Fruit fly (Drosophila melanogaster) whole organism, embryonic: ENCODE results near the gene Eh.
A peak's percentile ranks its signal among the peaks of the same experiment; 100 is the strongest.

Source experiments
- ATbp ChIP-seq: fragments of 200-800 bp; sonication (Bioruptor generic); optimal IDR thresholded peaks from 2 replicates; lab custom pipeline; 2017; ENCODE audit warnings: missing biosample characterization, mild to moderate bottlenecking, missing genetic modification characterization, missing genetic modification reagents
- CG13296 ChIP-seq: fragments of 200-800 bp; sonication (Bioruptor generic); optimal IDR thresholded peaks from 3 replicates; lab custom pipeline; 2018; ENCODE audit warnings: missing biosample characterization, mild to moderate bottlenecking, missing genetic modification characterization
- CG14441 ChIP-seq: fragments of 200-800 bp; sonication (Bioruptor generic); IDR thresholded peaks from 2 replicates; pipeline ENCODE4 v1.3.6; 2022; ENCODE audit warnings: missing biosample characterization, missing genetic modification characterization
- CG15696 ChIP-seq: fragments of 200-800 bp; sonication (Bioruptor generic); optimal IDR thresholded peaks from 2 replicates; lab custom pipeline; 2019; ENCODE audit warnings: missing biosample characterization, mild to moderate bottlenecking, missing genetic modification characterization, moderate library complexity
- CG16779 ChIP-seq: fragments of 200-800 bp; sonication (Bioruptor generic); IDR thresholded peaks from 2 replicates; pipeline ENCODE4 v1.3.6; 2022; ENCODE audit warnings: missing biosample characterization, missing genetic modification characterization
- CG16813 ChIP-seq: fragments of 200-800 bp; sonication (Bioruptor generic); IDR thresholded peaks from 3 replicates; pipeline ENCODE4 v1.3.6; 2022; ENCODE audit warnings: missing biosample characterization, missing genetic modification characterization; ENCODE audit not compliant: partially characterized antibody
- CG17385 ChIP-seq: fragments of 200-800 bp; sonication (Bioruptor generic); optimal IDR thresholded peaks from 3 replicates; lab custom pipeline; 2018; ENCODE audit warnings: missing biosample characterization, mild to moderate bottlenecking, missing genetic modification characterization
- CG17829 ChIP-seq: fragments of 200-800 bp; optimal IDR thresholded peaks from 2 replicates; lab custom pipeline; 2019; ENCODE audit warnings: missing biosample characterization, mild to moderate bottlenecking, missing genetic modification characterization, moderate library complexity
- CG18599 ChIP-seq: fragments of 200-800 bp; sonication (Bioruptor generic); optimal IDR thresholded peaks from 3 replicates; lab custom pipeline; 2017; ENCODE audit warnings: missing biosample characterization, missing genetic modification characterization, mild to moderate bottlenecking, moderate library complexity, missing genetic modification reagents
- CG3065 ChIP-seq: fragments of 200-800 bp; sonication (Bioruptor generic); optimal IDR thresholded peaks from 2 replicates; lab custom pipeline; 2016; ENCODE audit warnings: missing biosample characterization, missing genetic modification characterization
- CG4424 ChIP-seq: fragments of 200-800 bp; sonication (Bioruptor generic); optimal IDR thresholded peaks from 3 replicates; lab custom pipeline; 2016; ENCODE audit warnings: missing biosample characterization, missing genetic modification characterization
- CG4854 ChIP-seq: fragments of 200-800 bp; sonication (Bioruptor generic); optimal IDR thresholded peaks from 2 replicates; lab custom pipeline; 2016; ENCODE audit warnings: missing biosample characterization, missing genetic modification characterization, inconsistent platforms
- CG5953 ChIP-seq: fragments of 200-800 bp; sonication (Bioruptor generic); IDR thresholded peaks from 2 replicates; pipeline ENCODE4 v1.3.6; 2022; ENCODE audit warnings: missing biosample characterization, missing genetic modification characterization
- CG6272 ChIP-seq: fragments of 200-800 bp; sonication (Bioruptor generic); IDR thresholded peaks from 2 replicates; pipeline ENCODE4 v1.3.6; 2022; ENCODE audit warnings: missing biosample characterization, missing genetic modification characterization
- CG7928 ChIP-seq: fragments of 200-800 bp; sonication (Bioruptor generic); optimal IDR thresholded peaks from 2 replicates; lab custom pipeline; 2017; ENCODE audit warnings: missing biosample characterization, mild to moderate bottlenecking, missing genetic modification characterization
- CG7987 ChIP-seq: fragments of 200-800 bp; sonication (Bioruptor generic); optimal IDR thresholded peaks from 2 replicates; lab custom pipeline; 2018; ENCODE audit warnings: missing biosample characterization, mild to moderate bottlenecking, missing genetic modification characterization, moderate library complexity
- CG8089 ChIP-seq: fragments of 200-800 bp; sonication (Bioruptor generic); optimal IDR thresholded peaks from 3 replicates; lab custom pipeline; 2016; ENCODE audit warnings: missing biosample characterization, missing genetic modification characterization
- D19B ChIP-seq: fragments of 200-800 bp; sonication (Bioruptor generic); optimal IDR thresholded peaks from 2 replicates; lab custom pipeline; 2017; ENCODE audit warnings: missing biosample characterization, mild to moderate bottlenecking, missing genetic modification characterization
- Fer1 ChIP-seq: fragments of 200-800 bp; sonication (Bioruptor generic); optimal IDR thresholded peaks from 2 replicates; lab custom pipeline; 2017; ENCODE audit warnings: missing biosample characterization, mild to moderate bottlenecking, missing genetic modification characterization
- Fer2 ChIP-seq: fragments of 200-800 bp; sonication (Bioruptor generic); optimal IDR thresholded peaks from 2 replicates; lab custom pipeline; 2018; ENCODE audit warnings: missing biosample characterization, mild to moderate bottlenecking, missing genetic modification characterization, moderate library complexity
- Fer3 ChIP-seq: fragments of 200-800 bp; sonication (Bioruptor generic); optimal IDR thresholded peaks from 2 replicates; lab custom pipeline; 2018; ENCODE audit warnings: missing biosample characterization, mild to moderate bottlenecking, missing genetic modification characterization, moderate library complexity
- HLHmδ ChIP-seq: fragments of 200-800 bp; sonication (Bioruptor generic); optimal IDR thresholded peaks from 2 replicates; lab custom pipeline; 2018; ENCODE audit warnings: missing biosample characterization, mild to moderate bottlenecking, missing genetic modification characterization, moderate library complexity
- Hr51 ChIP-seq, 2 experiments: fragments of 200-800 bp; sonication (Bioruptor generic); optimal IDR thresholded peaks; 2 replicates in 1 of 2; 3 replicates in 1 of 2; lab custom pipeline; 2016 to 2018; ENCODE audit warnings: missing biosample characterization in 2 of 2, missing genetic modification characterization in 2 of 2, mild to moderate bottlenecking in 1 of 2, moderate library complexity in 1 of 2
- Med ChIP-seq: fragments of 200-800 bp; sonication (Bioruptor generic); peaks from one replicate; lab custom pipeline; 2016; ENCODE audit warnings: missing biosample characterization, missing genetic modification characterization, mild to moderate bottlenecking, inconsistent platforms, moderate library complexity
- NC2β ChIP-seq: fragments of 200-800 bp; sonication (Bioruptor generic); optimal IDR thresholded peaks from 2 replicates; lab custom pipeline; 2016; ENCODE audit warnings: missing biosample characterization, missing genetic modification characterization
- Opbp ChIP-seq: fragments of 200-800 bp; sonication (Bioruptor generic); IDR thresholded peaks from 3 replicates; pipeline ENCODE4 v1.3.6; 2022; ENCODE audit warnings: missing biosample characterization, missing genetic modification characterization; ENCODE audit not compliant: partially characterized antibody
- Sry-β ChIP-seq: fragments of 200-800 bp; sonication (Bioruptor generic); optimal IDR thresholded peaks from 2 replicates; lab custom pipeline; 2018; ENCODE audit warnings: missing biosample characterization, mild to moderate bottlenecking, missing genetic modification characterization, moderate library complexity
- Tbp ChIP-seq: fragments of >200 bp; optimal IDR thresholded peaks from 2 replicates; lab custom pipeline; 2018; ENCODE audit warnings: missing biosample characterization, missing genetic modification characterization
- ara ChIP-seq: fragments of 200-800 bp; sonication (Bioruptor generic); IDR thresholded peaks from 2 replicates; pipeline ENCODE4 v1.3.6; 2022; ENCODE audit warnings: missing biosample characterization, missing genetic modification characterization
- cas ChIP-seq: fragments of 200-800 bp; sonication (Bioruptor generic); IDR thresholded peaks from 2 replicates; pipeline ENCODE4 v1.3.6; 2022; ENCODE audit warnings: missing biosample characterization, missing genetic modification characterization
- cato ChIP-seq: fragments of 200-800 bp; sonication (Bioruptor generic); optimal IDR thresholded peaks from 2 replicates; lab custom pipeline; 2016; ENCODE audit warnings: missing biosample characterization, missing genetic modification characterization, borderline replicate concordance
- dati ChIP-seq: fragments of 200-800 bp; sonication (Bioruptor generic); IDR thresholded peaks from 2 replicates; pipeline ENCODE4 v1.3.6; 2022; ENCODE audit warnings: missing biosample characterization, missing genetic modification characterization
- esg ChIP-seq: fragments of 200-800 bp; sonication (Bioruptor generic); conservative IDR thresholded peaks from 2 replicates; pipeline ENCODE4 v1.3.6; 2022; ENCODE audit warnings: missing biosample characterization, missing genetic modification characterization
- fd102C ChIP-seq: fragments of 200-800 bp; sonication (Bioruptor generic); optimal IDR thresholded peaks from 2 replicates; lab custom pipeline; 2018; ENCODE audit warnings: missing biosample characterization, mild to moderate bottlenecking, missing genetic modification characterization, moderate library complexity
- fd96Cb ChIP-seq: fragments of 200-800 bp; sonication (Bioruptor generic); optimal IDR thresholded peaks from 2 replicates; lab custom pipeline; 2018; ENCODE audit warnings: missing biosample characterization, mild to moderate bottlenecking, missing genetic modification characterization, moderate library complexity
- fu2 ChIP-seq: fragments of 200-800 bp; sonication (Bioruptor generic); optimal IDR thresholded peaks from 2 replicates; lab custom pipeline; 2016; ENCODE audit warnings: missing biosample characterization, missing genetic modification characterization
- gcm2 ChIP-seq: fragments of 200-800 bp; sonication (Bioruptor generic); optimal IDR thresholded peaks from 2 replicates; lab custom pipeline; 2016; ENCODE audit warnings: missing biosample characterization, missing genetic modification characterization
- hth ChIP-seq: fragments of >200 bp; optimal IDR thresholded peaks from 2 replicates; lab custom pipeline; 2017; ENCODE audit warnings: inconsistent platforms
- ind ChIP-seq: fragments of 200-800 bp; sonication (Bioruptor generic); optimal IDR thresholded peaks from 3 replicates; lab custom pipeline; 2016; ENCODE audit warnings: missing biosample characterization, missing genetic modification characterization
- jigr1 ChIP-seq: fragments of 200-800 bp; sonication (Bioruptor generic); IDR thresholded peaks from 3 replicates; pipeline ENCODE4 v1.3.6; 2022; ENCODE audit warnings: missing biosample characterization, missing genetic modification characterization
- kay ChIP-seq: fragments of 200-800 bp; sonication (Bioruptor generic); optimal IDR thresholded peaks from 2 replicates; lab custom pipeline; 2016; ENCODE audit warnings: missing biosample characterization, missing genetic modification characterization
- klu ChIP-seq: fragments of 200-800 bp; sonication (Bioruptor generic); IDR thresholded peaks from 2 replicates; pipeline ENCODE4 v1.3.6; 2022; ENCODE audit warnings: missing biosample characterization, missing genetic modification characterization
- nau ChIP-seq: fragments of 200-800 bp; sonication (Bioruptor generic); optimal IDR thresholded peaks from 3 replicates; lab custom pipeline; 2017; ENCODE audit warnings: missing biosample characterization, mild to moderate bottlenecking, missing genetic modification characterization, missing genetic modification reagents
- ro ChIP-seq: fragments of 200-800 bp; sonication (Bioruptor generic); IDR thresholded peaks from 2 replicates; pipeline ENCODE4 v1.3.6; 2022; ENCODE audit warnings: missing biosample characterization, missing genetic modification characterization
- row ChIP-seq: fragments of 200-800 bp; sonication (Bioruptor generic); IDR thresholded peaks from 3 replicates; pipeline ENCODE4 v1.3.6; 2022; ENCODE audit warnings: missing biosample characterization, missing genetic modification characterization
- run ChIP-seq: fragments of 200-800 bp; sonication (Bioruptor generic); optimal IDR thresholded peaks from 3 replicates; lab custom pipeline; 2018; ENCODE audit warnings: missing biosample characterization, mild to moderate bottlenecking, missing genetic modification characterization
- sc ChIP-seq, 3 experiments: fragments of >200 bp in 2 of 3; fragments of 200-800 bp in 1 of 3; sonication (Bioruptor generic) in 1 of 3; optimal IDR thresholded peaks; 2 replicates in 2 of 3; 3 replicates in 1 of 3; lab custom pipeline; 2017; ENCODE audit warnings: mild to moderate bottlenecking in 1 of 3, missing biosample characterization in 1 of 3, missing genetic modification characterization in 1 of 3, missing genetic modification reagents in 1 of 3
- sim ChIP-seq: fragments of 200-800 bp; sonication (Bioruptor generic); IDR thresholded peaks from 2 replicates; pipeline ENCODE4 v1.3.6; 2022; ENCODE audit warnings: missing biosample characterization, missing genetic modification characterization
- sna ChIP-seq: fragments of 200-800 bp; sonication (Bioruptor generic); IDR thresholded peaks from 2 replicates; pipeline ENCODE4 v1.3.6; 2022; ENCODE audit warnings: missing biosample characterization, missing genetic modification characterization; ENCODE audit not compliant: partially characterized antibody
- stc ChIP-seq: fragments of 200-800 bp; sonication (Bioruptor generic); IDR thresholded peaks from 2 replicates; pipeline ENCODE4 v1.3.6; 2022; ENCODE audit warnings: missing biosample characterization, missing genetic modification characterization
- zf30C ChIP-seq: fragments of 200-800 bp; sonication (Bioruptor generic); optimal IDR thresholded peaks from 3 replicates; lab custom pipeline; 2018; ENCODE audit warnings: missing biosample characterization, mild to moderate bottlenecking, missing genetic modification characterization

Eh gene

DNA sequence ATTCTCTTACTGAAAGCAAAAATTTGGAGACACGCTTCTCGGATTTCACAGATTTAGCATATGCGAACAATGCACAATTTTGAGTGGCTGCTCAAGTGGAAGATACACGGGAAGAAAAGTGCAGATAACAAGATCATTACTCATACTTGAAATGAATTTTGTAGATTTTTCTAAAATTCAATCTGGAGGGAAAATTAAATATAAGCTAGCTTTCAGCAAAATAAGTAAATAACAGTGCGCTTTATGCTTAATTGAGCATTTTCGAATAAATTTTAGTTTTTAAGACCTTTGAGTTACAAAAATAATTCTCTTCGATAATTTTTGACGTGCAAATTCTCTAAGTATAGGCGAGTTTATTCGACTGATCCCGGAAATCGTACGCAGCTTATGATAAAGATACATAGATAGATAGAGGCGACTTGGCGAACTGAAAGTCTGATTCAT lies 48.0 kb downstream of the Eh start (continued):
- TF ChIP-seq gcm2 (GFP tag; lab: Kevin White, UChicago) = no peak
- TF ChIP-seq Opbp = no peak
- TF ChIP-seq CG3065 (GFP tag; lab: Kevin White, UChicago) = no peak
- TF ChIP-seq stc (GFP tag; lab: Robert Waterston, UW) = no peak
- no peak for TF ChIP-seq fd102C (GFP tag; lab: Kevin White, UChicago)
- TF ChIP-seq cas (GFP tag; lab: Robert Waterston, UW) = no peak
- TF ChIP-seq fd96Cb (tag; lab: Kevin White, UChicago) = peak; percentile 63
- TF ChIP-seq sim (GFP tag; lab: Robert Waterston, UW) = no peak
- no peak for TF ChIP-seq sc (optimal IDR thresholded peaks at IDR 0.05; lab: Kevin White, UChicago)
- no peak for TF ChIP-seq sc (GFP tag; optimal IDR thresholded peaks at IDR 0.05; lab: Kevin White, UChicago)
- peak; percentile 60 for TF ChIP-seq CG18599
- TF ChIP-seq CG4424 = peak; percentile 56
- TF ChIP-seq nau (GFP tag; lab: Kevin White, UChicago) = peak; percentile 56
- no peak for TF ChIP-seq CG16779 (GFP tag; lab: Robert Waterston, UW)
- no peak for TF ChIP-seq kay (GFP tag; lab: Kevin White, UChicago)
- TF ChIP-seq cato (GFP tag; lab: Kevin White, UChicago) = no peak
- no peak for TF ChIP-seq jigr1 (GFP tag; lab: Robert Waterston, UW)
- no peak for TF ChIP-seq hth (lab: Kevin White, UChicago)
- no peak for TF ChIP-seq CG16813 (GFP tag; lab: Robert Waterston, UW)
- TF ChIP-seq HLHmδ (GFP tag; lab: Kevin White, UChicago) = no peak
- no peak for TF ChIP-seq run (tag; lab: Kevin White, UChicago)
- TF ChIP-seq row (GFP tag; lab: Robert Waterston, UW) = peak; percentile 34; the same call in 2 of the 3 replicates
- TF ChIP-seq CG13296 (GFP tag; lab: Kevin White, UChicago) = no peak
- TF ChIP-seq CG17385 (GFP tag; lab: Kevin White, UChicago) = no peak
- TF ChIP-seq CG5953 (GFP tag; lab: Robert Waterston, UW) = no peak
- peak; percentile 38; the same call in 1 of the 2 replicates for TF ChIP-seq CG14441 (GFP tag; lab: Robert Waterston, UW)
- TF ChIP-seq sna = no peak
- TF ChIP-seq CG17829 (tag; lab: Kevin White, UChicago) = peak; percentile 33
- TF ChIP-seq CG7928 (GFP tag; lab: Kevin White, UChicago) = no peak
- peak in 1 of 2 experiments; percentile 22 for TF ChIP-seq Hr51 (GFP tag; optimal IDR thresholded peaks at IDR 0.05; lab: Kevin White, UChicago)
- no peak for TF ChIP-seq CG7987 (GFP tag; lab: Kevin White, UChicago)
- no peak for TF ChIP-seq dati
- TF ChIP-seq fu2 = no peak
- no peak for TF ChIP-seq klu (GFP tag; lab: Robert Waterston, UW)
- peak; percentile 58 for TF ChIP-seq Fer3
- TF ChIP-seq ind (GFP tag; lab: Kevin White, UChicago) = peak; percentile 30
- TF ChIP-seq CG8089 (GFP tag; lab: Kevin White, UChicago) = no peak
- TF ChIP-seq ro (GFP tag; lab: Robert Waterston, UW) = no peak
- no peak for TF ChIP-seq NC2β (GFP tag; lab: Kevin White, UChicago)
- TF ChIP-seq Sry-β (GFP tag; lab: Kevin White, UChicago) = no peak
- no peak for TF ChIP-seq Fer2
- peak; percentile 50; the same call in 1 of the 2 replicates for TF ChIP-seq ara
- no peak for TF ChIP-seq CG6272
- TF ChIP-seq Tbp (GFP tag; lab: Kevin White, UChicago) = no peak
- peak; percentile 22 for TF ChIP-seq D19B (GFP tag; lab: Kevin White, UChicago)
- TF ChIP-seq Fer1 (GFP tag; lab: Kevin White, UChicago) = peak; percentile 54
- TF ChIP-seq CG15696 (tag; lab: Kevin White, UChicago) = peak; percentile 74
- TF ChIP-seq esg = no peak
- peak; percentile 85 for TF ChIP-seq Med (GFP tag; lab: Kevin White, UChicago)
- TF ChIP-seq CG4854 (GFP tag; lab: Kevin White, UChicago) = peak; percentile 34
- TF ChIP-seq zf30C = peak; percentile 61
- no peak for TF ChIP-seq ATbp
